Worm (Caenorhabditis elegans) whole organism, L2 larva: ENCODE data around the gene F01G12.18.

Experiments
- C34F6.9 ChIP-seq: fragments of 150-350 bp; optimal IDR thresholded peaks from 2 replicates; lab custom pipeline; 2014; ENCODE audit warnings: missing biosample characterization, missing genetic modification characterization
- F13H6.1 ChIP-seq: sonication (generic microtip); optimal IDR thresholded peaks from 2 replicates; lab custom pipeline; 2016; ENCODE audit warnings: missing genetic modification characterization, missing compliant biosample characterization
- ZK546.5 ChIP-seq: sonication (generic microtip); optimal IDR thresholded peaks from 2 replicates; lab custom pipeline; 2017; ENCODE audit warnings: missing biosample characterization, missing genetic modification characterization
- alr-1 ChIP-seq: fragments of 150-350 bp; optimal IDR thresholded peaks from 2 replicates; lab custom pipeline; 2014; ENCODE audit warnings: missing biosample characterization, missing genetic modification characterization
- ama-1 ChIP-seq: fragments of 150-350 bp; optimal IDR thresholded peaks from 2 replicates; lab custom pipeline; 2018; ENCODE audit warnings: inconsistent platforms
- ceh-16 ChIP-seq: fragments of 150-350 bp; optimal IDR thresholded peaks from 2 replicates; lab custom pipeline; 2014; ENCODE audit warnings: missing biosample characterization, missing genetic modification characterization
- crh-2 ChIP-seq: sonication (generic microtip); optimal IDR thresholded peaks from 2 replicates; lab custom pipeline; 2017; ENCODE audit warnings: missing biosample characterization, missing genetic modification characterization
- egl-27 ChIP-seq: sonication (generic microtip); optimal IDR thresholded peaks from 3 replicates; lab custom pipeline; 2017; ENCODE audit warnings: missing biosample characterization, missing genetic modification reagents, missing genetic modification characterization
- elt-1 ChIP-seq: fragments of 150-350 bp; optimal IDR thresholded peaks from 2 replicates; lab custom pipeline; 2014; ENCODE audit warnings: missing biosample characterization, missing genetic modification characterization
- elt-3 ChIP-seq: sonication (generic microtip); optimal IDR thresholded peaks from 2 replicates; lab custom pipeline; 2017; ENCODE audit warnings: missing biosample characterization, missing genetic modification characterization
- fos-1 ChIP-seq: fragments of 150-350 bp; optimal IDR thresholded peaks from 2 replicates; lab custom pipeline; 2014; ENCODE audit warnings: missing biosample characterization, missing genetic modification characterization
- lin-11 ChIP-seq: fragments of 150-350 bp; sonication (generic microtip); optimal IDR thresholded peaks from 2 replicates; lab custom pipeline; 2014; ENCODE audit warnings: missing biosample characterization, missing genetic modification characterization, inconsistent platforms, mixed read lengths
- lin-39 ChIP-seq: fragments of 150-350 bp; optimal IDR thresholded peaks from 2 replicates; lab custom pipeline; 2014; ENCODE audit warnings: missing biosample characterization, missing genetic modification reagents, missing genetic modification characterization
- lsy-2 ChIP-seq, 2 experiments: fragments of 150-350 bp in 1 of 2; sonication (generic microtip) in 1 of 2; optimal IDR thresholded peaks; 2 replicates each; lab custom pipeline; 2014 to 2017; ENCODE audit warnings: missing biosample characterization in 2 of 2, missing genetic modification characterization in 2 of 2
- nhr-11 ChIP-seq: fragments of 150-350 bp; optimal IDR thresholded peaks from 2 replicates; lab custom pipeline; 2014; ENCODE audit warnings: missing biosample characterization, missing genetic modification characterization
- nhr-129 ChIP-seq: fragments of 150-350 bp; optimal IDR thresholded peaks from 2 replicates; lab custom pipeline; 2014; ENCODE audit warnings: missing biosample characterization, missing genetic modification characterization
- nhr-21 ChIP-seq: fragments of 150-350 bp; optimal IDR thresholded peaks from 2 replicates; lab custom pipeline; 2014; ENCODE audit warnings: missing biosample characterization, missing genetic modification characterization
- nhr-23 ChIP-seq: fragments of 150-350 bp; optimal IDR thresholded peaks from 2 replicates; lab custom pipeline; 2014; ENCODE audit warnings: missing biosample characterization, missing genetic modification reagents, missing genetic modification characterization
- nhr-6 ChIP-seq: fragments of 150-350 bp; optimal IDR thresholded peaks from 2 replicates; lab custom pipeline; 2014; ENCODE audit warnings: missing biosample characterization, missing genetic modification characterization
- nhr-77 ChIP-seq: fragments of 150-350 bp; optimal IDR thresholded peaks from 2 replicates; lab custom pipeline; 2014; ENCODE audit warnings: missing biosample characterization, missing genetic modification characterization
- sem-4 ChIP-seq: fragments of 150-350 bp; optimal IDR thresholded peaks from 2 replicates; lab custom pipeline; 2014; ENCODE audit warnings: missing biosample characterization, missing genetic modification reagents, missing genetic modification characterization
- skn-1 ChIP-seq: sonication (generic microtip); optimal IDR thresholded peaks from 2 replicates; lab custom pipeline; 2017; ENCODE audit warnings: missing biosample characterization, missing genetic modification characterization
- sma-3 ChIP-seq: sonication (generic microtip); optimal IDR thresholded peaks from 2 replicates; lab custom pipeline; 2016; ENCODE audit warnings: missing genetic modification reagents, missing genetic modification characterization, missing compliant biosample characterization
- sma-9 ChIP-seq, 2 experiments: fragments of 150-350 bp in 1 of 2; sonication (generic microtip) in 1 of 2; optimal IDR thresholded peaks; 2 replicates each; lab custom pipeline; 2014 to 2016; ENCODE audit warnings: missing genetic modification characterization in 2 of 2, mild to moderate bottlenecking in 1 of 2, missing biosample characterization in 1 of 2, missing compliant biosample characterization in 1 of 2, missing genetic modification reagents in 1 of 2, moderate library complexity in 1 of 2
- snpc-4 ChIP-seq: fragments of 150-350 bp; optimal IDR thresholded peaks from 2 replicates; lab custom pipeline; 2014; ENCODE audit warnings: missing biosample characterization, missing genetic modification characterization
- unc-39 ChIP-seq: fragments of 150-350 bp; optimal IDR thresholded peaks from 2 replicates; lab custom pipeline; 2014; ENCODE audit warnings: missing biosample characterization, missing genetic modification characterization
- zag-1 ChIP-seq: fragments of 150-350 bp; optimal IDR thresholded peaks from 2 replicates; lab custom pipeline; 2014; ENCODE audit warnings: missing biosample characterization, missing genetic modification characterization
- ztf-1 ChIP-seq: fragments of 200-800 bp; sonication (Bioruptor generic); conservative IDR thresholded peaks from 2 replicates; pipeline ENCODE4 v1.3.6; 2022; ENCODE audit warnings: missing genetic modification characterization, missing compliant biosample characterization
- ztf-11 ChIP-seq: sonication (generic microtip); optimal IDR thresholded peaks from 2 replicates; lab custom pipeline; 2017; ENCODE audit warnings: missing biosample characterization, missing genetic modification characterization
- ztf-4 ChIP-seq: fragments of 150-350 bp; optimal IDR thresholded peaks from 2 replicates; lab custom pipeline; 2014; ENCODE audit warnings: missing biosample characterization, missing genetic modification characterization

Gene F01G12.18

DNA sequence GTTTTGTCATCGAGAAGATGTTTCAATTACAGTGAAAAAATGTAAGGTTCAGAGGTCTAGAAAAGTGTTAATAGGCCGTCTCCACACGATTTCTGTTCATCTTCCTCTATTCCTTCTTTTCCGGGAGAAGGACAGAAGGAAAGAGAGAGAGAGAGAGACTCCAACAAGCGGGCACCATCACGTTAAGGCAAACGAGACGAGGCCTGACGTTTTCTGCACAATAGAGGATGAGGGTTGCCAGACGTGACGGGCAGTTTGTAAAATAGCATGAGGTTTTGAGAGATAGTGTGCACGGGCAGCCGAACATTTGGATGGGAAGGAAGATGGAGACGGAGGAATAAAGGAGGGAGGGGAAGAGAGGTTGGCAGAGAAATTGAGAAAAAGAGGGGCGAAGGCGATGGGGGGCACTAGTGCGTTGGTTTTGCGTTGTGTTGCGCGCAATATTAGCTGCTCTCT, 47.6 kb upstream of the F01G12.18 start, which contains the start of gene twf-2 (continued):
- TF ChIP-seq elt-3 (no peak), ama-1 (no peak), skn-1 (tag; lab: Kevin White, UChicago) (no peak), unc-39 (tag; lab: Kevin White, UChicago) (no peak), ceh-16 (tag; lab: Kevin White, UChicago) (no peak)
- TF ChIP-seq, all 48 proteins: peak for 22

DNA sequence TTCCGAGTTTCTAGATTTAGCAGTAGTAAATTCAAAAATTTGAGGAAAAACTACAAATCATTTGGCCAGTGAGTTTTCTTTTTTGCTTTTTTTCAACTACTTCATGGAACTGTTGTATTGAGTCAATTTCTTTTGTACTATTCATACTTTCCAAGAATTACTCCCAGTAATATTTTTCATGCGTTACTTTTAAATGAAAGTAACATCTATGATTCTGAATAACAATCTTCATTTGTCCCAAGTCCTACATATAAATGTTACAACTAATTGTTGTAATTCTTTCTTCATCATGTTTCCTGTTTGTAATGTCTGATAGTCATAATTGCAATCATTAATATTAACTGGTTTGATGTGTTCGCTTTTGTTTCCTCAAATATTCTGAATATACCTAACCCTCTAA, 45.4 kb upstream of the F01G12.18 start:
- TF ChIP-seq nhr-77 (tag; lab: Kevin White, UChicago), result no peak
- TF ChIP-seq F13H6.1 (tag; lab: Kevin White, UChicago), result no peak
- no peak for TF ChIP-seq alr-1 (tag; lab: Kevin White, UChicago)
- no peak for TF ChIP-seq fos-1 (tag; lab: Kevin White, UChicago)
- no peak for TF ChIP-seq nhr-23 (tag; lab: Kevin White, UChicago)
- TF ChIP-seq skn-1 (tag; lab: Kevin White, UChicago), result no peak
- TF ChIP-seq, all 48 proteins: peak for 0

DNA sequence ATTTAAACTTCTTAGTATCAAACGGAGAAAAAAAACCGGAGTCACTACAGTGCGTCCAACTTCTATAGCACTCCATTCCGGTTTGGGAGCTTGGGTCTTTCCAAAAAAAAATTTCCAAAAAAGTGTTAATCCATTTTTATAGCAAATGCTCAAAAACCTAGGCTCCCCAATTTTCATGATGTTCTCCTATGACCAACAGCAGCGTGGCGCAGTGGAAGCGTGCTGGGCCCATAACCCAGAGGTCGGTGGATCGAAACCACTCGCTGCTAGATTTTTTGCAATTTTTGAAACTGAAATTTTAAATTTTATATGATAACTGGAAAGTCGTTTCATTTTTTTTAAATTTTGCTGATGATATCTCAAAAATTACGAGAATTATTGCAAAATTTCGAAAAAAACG, 42.7 kb upstream of the F01G12.18 start:
- TF ChIP-seq ztf-11 (tag; lab: Kevin White, UChicago) (no peak), sem-4 (no peak), nhr-6 (tag; lab: Kevin White, UChicago) (no peak)

DNA sequence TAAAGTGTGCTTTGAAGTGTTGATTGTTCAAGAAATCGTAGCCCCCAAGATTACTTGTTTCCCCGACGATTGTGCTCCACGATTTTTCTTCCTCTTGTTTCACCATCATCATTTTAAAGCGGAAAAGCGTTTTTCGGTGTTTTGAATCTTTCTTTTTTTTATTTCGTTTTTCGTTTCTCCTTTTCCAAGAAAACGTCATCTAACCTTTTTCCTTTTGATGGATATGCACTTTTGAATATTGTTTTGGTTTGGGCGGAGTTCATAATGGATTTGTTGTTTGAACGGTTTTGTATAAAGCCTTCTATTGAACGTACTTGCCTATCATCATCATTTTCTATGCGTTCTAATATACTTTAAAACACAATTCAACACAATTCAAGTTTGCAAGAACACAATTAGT, 33.9 kb upstream of the F01G12.18 start, which contains the start of gene F38E9.6:
F38E9.6 (plus strand) TSS at position 301 of the 400 bp plus-strand sequence.
- no peak for TF ChIP-seq ZK546.5
- no peak for TF ChIP-seq lin-11
- TF ChIP-seq elt-1 (tag; lab: Kevin White, UChicago), result no peak
- no peak for TF ChIP-seq snpc-4 (tag; lab: Kevin White, UChicago)
- TF ChIP-seq skn-1 (tag; lab: Kevin White, UChicago), result no peak
- no peak for TF ChIP-seq ztf-4 (tag; lab: Kevin White, UChicago)
- no peak for TF ChIP-seq ztf-1 (GFP tag; lab: Robert Waterston, UW)
- TF ChIP-seq C34F6.9 (tag; lab: Kevin White, UChicago), result no peak
- TF ChIP-seq nhr-6 (tag; lab: Kevin White, UChicago), result no peak
- TF ChIP-seq sem-4, result no peak
- no peak for TF ChIP-seq sma-9 (GFP tag; optimal IDR thresholded peaks at IDR 0.05; lab: Kevin White, UChicago)
- no peak for TF ChIP-seq sma-9 (tag; optimal IDR thresholded peaks at IDR 0.05; lab: Kevin White, UChicago)
- no peak for TF ChIP-seq nhr-21 (tag; lab: Kevin White, UChicago)
- TF ChIP-seq nhr-129 (tag; lab: Kevin White, UChicago), result no peak
- no peak for TF ChIP-seq crh-2 (tag; lab: Kevin White, UChicago)

DNA sequence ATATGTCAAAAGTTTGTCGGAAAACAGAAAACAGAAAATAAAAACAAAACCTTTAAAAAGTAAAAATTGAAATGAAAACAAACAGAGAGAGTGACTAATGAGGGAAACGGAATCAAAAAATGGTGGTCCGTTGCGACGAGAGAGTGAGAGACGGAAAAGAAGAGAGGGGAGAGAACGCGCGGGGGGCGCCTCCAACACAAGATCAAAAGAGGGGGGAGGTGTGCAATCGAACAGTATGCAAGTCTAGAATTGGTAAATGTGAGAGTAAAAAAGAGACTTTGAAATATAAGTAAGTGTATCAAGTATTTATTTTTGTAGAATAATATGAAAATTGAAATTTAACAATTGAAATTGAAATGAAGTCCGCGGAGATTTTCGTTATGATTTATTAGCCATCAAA, 20.1 kb upstream of the F01G12.18 start:
- TF ChIP-seq lin-11, result no peak
- no peak for TF ChIP-seq sma-3
- no peak for TF ChIP-seq lin-39
- no peak for TF ChIP-seq F13H6.1 (tag; lab: Kevin White, UChicago)
- TF ChIP-seq ceh-16 (tag; lab: Kevin White, UChicago), result no peak
- no peak for TF ChIP-seq lsy-2 (tag; optimal IDR thresholded peaks at IDR 0.05; lab: Kevin White, UChicago)
- TF ChIP-seq nhr-11 (tag; lab: Kevin White, UChicago), result no peak
- TF ChIP-seq egl-27 (tag; lab: Kevin White, UChicago), result no peak
- no peak for TF ChIP-seq alr-1 (tag; lab: Kevin White, UChicago)
- TF ChIP-seq skn-1 (tag; lab: Kevin White, UChicago), result no peak
- TF ChIP-seq, all 48 proteins: peak for 0

DNA sequence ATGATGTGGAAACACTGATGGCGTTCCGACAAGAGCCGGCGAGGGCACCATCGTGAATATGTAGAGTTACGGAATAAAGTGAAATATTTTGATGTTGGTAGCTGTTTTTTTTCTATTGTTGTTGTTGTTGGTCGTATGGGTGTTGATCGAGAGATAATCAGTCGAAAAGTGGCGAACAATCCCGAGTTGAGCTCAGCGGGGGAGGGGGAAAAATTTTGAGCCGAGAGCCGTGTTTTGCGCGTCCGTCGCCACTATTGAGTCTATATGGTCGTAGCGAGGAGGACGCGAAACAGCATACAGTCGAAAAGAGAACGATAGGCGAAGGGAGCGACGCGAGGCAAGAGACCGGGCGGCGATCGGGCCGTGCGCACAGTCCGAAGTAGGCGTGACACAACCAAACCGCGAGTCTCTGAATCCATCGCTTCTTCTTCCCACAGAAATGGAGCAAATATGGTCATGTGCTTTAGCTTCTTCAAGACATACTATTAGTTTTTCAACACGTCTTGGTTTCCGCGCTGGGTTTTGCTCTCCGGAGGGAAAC, 18.6 kb upstream of the F01G12.18 start, which contains the start of gene eat-17:
eat-17 (minus strand) TSS at position 51 of the 541 bp plus-strand sequence.
- no peak for TF ChIP-seq alr-1 (tag; lab: Kevin White, UChicago)
- no peak for TF ChIP-seq elt-3
- no peak for TF ChIP-seq egl-27 (tag; lab: Kevin White, UChicago)
- TF ChIP-seq zag-1 (tag; lab: Kevin White, UChicago), result no peak
